Fruit fly (Drosophila melanogaster): ENCODE data around the gene elm.

DNA sequence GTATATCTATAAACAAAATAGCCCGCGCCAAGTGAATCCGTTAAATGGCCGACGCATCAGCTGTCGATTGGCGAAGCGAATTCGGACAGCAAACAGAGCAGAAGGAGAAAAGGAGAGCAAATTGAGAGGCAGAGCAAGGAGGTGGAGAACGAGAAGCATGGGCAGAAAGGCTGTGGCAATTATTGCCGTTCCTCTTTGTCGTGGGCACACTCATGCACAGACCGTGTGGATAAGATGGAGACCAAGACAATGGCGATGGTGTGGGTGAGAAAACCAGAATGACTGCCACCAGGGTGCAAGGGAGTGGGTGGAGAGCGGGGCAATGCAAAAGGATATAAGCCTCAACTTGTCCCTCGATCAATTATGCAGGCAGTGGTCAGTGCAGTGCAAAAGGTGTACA lies 43.5 kb downstream of the elm start:
- TF ChIP-seq ttk (optimal IDR thresholded peaks at IDR 0.05): no peak
- TF ChIP-seq insv (optimal IDR thresholded peaks at IDR 0.05): no peak
- no peak for TF ChIP-seq psq (optimal IDR thresholded peaks at IDR 0.05)
- no peak for TF ChIP-seq h (optimal IDR thresholded peaks at IDR 0.05)
